Worm (Caenorhabditis elegans): Measurements from ENCODE around the gene C26F1.3.

Gene C26F1.3

ce11 chrV:7734909-7735308, 42.2 kb upstream of the C26F1.3 start, which contains the start of gene clic-1:
Gene clic-1 (minus strand): TSS chrV:7734911.
- TF ChIP-seq efl-1 (GFP tag; optimal IDR thresholded peaks at IDR 0.05), result peak; percentile 82
- TF ChIP-seq nfya-2 (GFP tag; IDR thresholded peaks at IDR 0.05), result no peak
- TF ChIP-seq ccch-3 (GFP tag; optimal IDR thresholded peaks at IDR 0.05), result no peak
- no peak for TF ChIP-seq atf-7 (tag; optimal IDR thresholded peaks at IDR 0.05)
- TF ChIP-seq Y53G8AR.9 (GFP tag; conservative IDR thresholded peaks at IDR 0.05), result no peak
- no peak for TF ChIP-seq nfyb-1 (GFP tag; IDR thresholded peaks at IDR 0.05)
- no peak for TF ChIP-seq F57A8.1 (GFP tag; optimal IDR thresholded peaks at IDR 0.05)
- TF ChIP-seq ekl-4 (GFP tag; IDR thresholded peaks at IDR 0.05), result no peak
- peak; percentile 24 for TF ChIP-seq ceh-27 (GFP tag; optimal IDR thresholded peaks at IDR 0.05)
- no peak for TF ChIP-seq snpc-1.3 (tag; optimal IDR thresholded peaks at IDR 0.05; ENCODE audit: insufficient read depth)
- TF ChIP-seq madf-8 (GFP tag; conservative IDR thresholded peaks at IDR 0.05), result no peak
- peak; percentile 16 for TF ChIP-seq attf-5 (GFP tag; optimal IDR thresholded peaks at IDR 0.05)
- TF ChIP-seq lin-40 (tag; optimal IDR thresholded peaks at IDR 0.05), result no peak
- TF ChIP-seq attf-3 (GFP tag; conservative IDR thresholded peaks at IDR 0.05), result no peak
- no peak for TF ChIP-seq madf-6 (GFP tag; IDR thresholded peaks at IDR 0.05)
- TF ChIP-seq cebp-1 (GFP tag; IDR thresholded peaks at IDR 0.05), result peak; percentile 69
- TF ChIP-seq cebp-1 (tag; optimal IDR thresholded peaks at IDR 0.05), result peak; percentile 94
- no peak for TF ChIP-seq xnd-1 (tag; optimal IDR thresholded peaks at IDR 0.05)
- TF ChIP-seq rcor-1 (GFP tag; IDR thresholded peaks at IDR 0.05), result no peak
- TF ChIP-seq T26A5.8 (tag; optimal IDR thresholded peaks at IDR 0.05), result no peak
- TF ChIP-seq T07F8.4 (tag; optimal IDR thresholded peaks at IDR 0.05), result no peak
- TF ChIP-seq lin-54 (GFP tag; optimal IDR thresholded peaks at IDR 0.05), result peak; percentile 91
- TF ChIP-seq attf-6 (GFP tag; IDR thresholded peaks at IDR 0.05), result no peak
- no peak for TF ChIP-seq bed-1 (GFP tag; IDR thresholded peaks at IDR 0.05)
- no peak for TF ChIP-seq aptf-2 (GFP tag; conservative IDR thresholded peaks at IDR 0.05)
- no peak for TF ChIP-seq tlf-1 (GFP tag; optimal IDR thresholded peaks at IDR 0.05)
- TF ChIP-seq Y56A3A.18 (GFP tag; IDR thresholded peaks at IDR 0.05), result no peak
- TF ChIP-seq zim-3 (tag; optimal IDR thresholded peaks at IDR 0.05), result no peak
- TF ChIP-seq chd-7 (tag; optimal IDR thresholded peaks at IDR 0.05), result no peak
- no peak for TF ChIP-seq snpc-4 (GFP tag; optimal IDR thresholded peaks at IDR 0.05)
- no peak for TF ChIP-seq snpc-4 (tag; optimal IDR thresholded peaks at IDR 0.05)
- 0 out of 2 replicates have a peak, but pooled peaks have one; percentile 32 for TF ChIP-seq mcd-1 (GFP tag; IDR thresholded peaks at IDR 0.05)
- TF ChIP-seq nhr-120 (GFP tag; IDR thresholded peaks at IDR 0.05), result no peak
- TF ChIP-seq nhr-179 (tag; optimal IDR thresholded peaks at IDR 0.05), result no peak
- no peak for TF ChIP-seq ceh-58 (GFP tag; IDR thresholded peaks at IDR 0.05)
- no peak for TF ChIP-seq B0336.3 (GFP tag; IDR thresholded peaks at IDR 0.05)
- no peak for TF ChIP-seq snpc-1.1 (tag; optimal IDR thresholded peaks at IDR 0.05; ENCODE audit: insufficient read depth)
- no peak for TF ChIP-seq rec-8 (tag; optimal IDR thresholded peaks at IDR 0.05)
- no peak for TF ChIP-seq gei-17 (GFP tag; optimal IDR thresholded peaks at IDR 0.05)
- no peak for TF ChIP-seq hsf-1 (GFP tag; IDR thresholded peaks at IDR 0.05)
- TF ChIP-seq fkh-3 (tag; optimal IDR thresholded peaks at IDR 0.05), result no peak
- no peak for TF ChIP-seq ztf-22 (GFP tag; optimal IDR thresholded peaks at IDR 0.05)
- no peak for TF ChIP-seq cebp-2 (GFP tag; IDR thresholded peaks at IDR 0.05)
- TF ChIP-seq ztf-6 (GFP tag; IDR thresholded peaks at IDR 0.05), result no peak
- no peak for TF ChIP-seq ztf-28 (GFP tag; IDR thresholded peaks at IDR 0.05)
- no peak for TF ChIP-seq nfya-1 (tag; optimal IDR thresholded peaks at IDR 0.05; ENCODE audit: borderline replicate concordance, insufficient read depth)
- TF ChIP-seq ztf-26 (tag; optimal IDR thresholded peaks at IDR 0.05), result no peak
- TF ChIP-seq lin-35 (GFP tag; optimal IDR thresholded peaks at IDR 0.05), result peak in 1 of 3 experiments; percentile 86
- TF ChIP-seq Y95B8A.8 (GFP tag; IDR thresholded peaks at IDR 0.05), result no peak

Data from whole organism, young adult.